Worm (Caenorhabditis elegans) whole organism, L4/young adult: Measurements from ENCODE around the gene clec-138.

Experiments
- dao-5 ChIP-seq: sonication (generic microtip); optimal IDR thresholded peaks from 2 replicates; lab custom pipeline; 2016; ENCODE audit warnings: missing genotype, missing genetic modification characterization, moderate library complexity, missing compliant biosample characterization
- him-1 ChIP-seq: sonication (generic microtip); optimal IDR thresholded peaks from 2 replicates; lab custom pipeline; 2016; ENCODE audit warnings: missing genotype, missing genetic modification reagents, missing genetic modification characterization, missing compliant biosample characterization

ce11 chrII:4599838-4600237 lies 19.8 kb downstream of the clec-138 start:
- TF ChIP-seq him-1 (tag; lab: Kevin White, UChicago) (no peak), dao-5 (tag; lab: Kevin White, UChicago) (no peak)
